Worm (Caenorhabditis elegans) whole organism, late embryonic: ENCODE data around the gene C28C12.1.

Experiments
- C08G9.2 ChIP-seq: sonication (generic microtip); optimal IDR thresholded peaks from 2 replicates; lab custom pipeline; 2016; ENCODE audit warnings: mild to moderate bottlenecking, missing genetic modification characterization, moderate library complexity, missing compliant biosample characterization
- K02D7.2 ChIP-seq: sonication (generic microtip); optimal IDR thresholded peaks from 2 replicates; lab custom pipeline; 2017; ENCODE audit warnings: mild to moderate bottlenecking, missing genetic modification characterization, missing compliant biosample characterization
- T23F11.4 ChIP-seq: fragments of 200-800 bp; sonication (Bioruptor generic); optimal IDR thresholded peaks from 2 replicates; lab custom pipeline; 2018; ENCODE audit warnings: mild to moderate bottlenecking, missing genetic modification characterization, missing compliant biosample characterization
- ahr-1 ChIP-seq: sonication (generic microtip); optimal IDR thresholded peaks from 2 replicates; lab custom pipeline; 2016; ENCODE audit warnings: missing genetic modification characterization, missing compliant biosample characterization
- ceh-14 ChIP-seq: sonication (generic microtip); optimal IDR thresholded peaks from 2 replicates; lab custom pipeline; 2016; ENCODE audit warnings: missing genotype, missing genetic modification characterization, missing compliant biosample characterization
- ceh-2 ChIP-seq: sonication (generic microtip); optimal IDR thresholded peaks from 2 replicates; lab custom pipeline; 2016; ENCODE audit warnings: missing genotype, missing genetic modification characterization, missing compliant biosample characterization
- ceh-22 ChIP-seq: sonication (generic microtip); optimal IDR thresholded peaks from 2 replicates; lab custom pipeline; 2017; ENCODE audit warnings: missing biosample characterization, missing genetic modification characterization
- ceh-31 ChIP-seq: sonication (generic microtip); optimal IDR thresholded peaks from 2 replicates; lab custom pipeline; 2016; ENCODE audit warnings: missing genetic modification characterization, missing compliant biosample characterization
- ceh-45 ChIP-seq: fragments of 200-800 bp; sonication (Bioruptor generic); IDR thresholded peaks from 2 replicates; pipeline ENCODE4 v1.3.6; 2022; ENCODE audit warnings: missing genetic modification reagents, missing genetic modification characterization, missing compliant biosample characterization
- ceh-48 ChIP-seq: sonication (generic microtip); optimal IDR thresholded peaks from 2 replicates; lab custom pipeline; 2016; ENCODE audit warnings: missing genetic modification characterization, inconsistent platforms, missing compliant biosample characterization
- ceh-6 ChIP-seq: fragments of 200-800 bp; sonication (Bioruptor generic); optimal IDR thresholded peaks from 2 replicates; lab custom pipeline; 2018; ENCODE audit warnings: mild to moderate bottlenecking, missing genetic modification characterization, missing compliant biosample characterization
- ceh-9 ChIP-seq: sonication (generic microtip); optimal IDR thresholded peaks from 2 replicates; lab custom pipeline; 2016; ENCODE audit warnings: mild to moderate bottlenecking, missing genetic modification characterization, inconsistent platforms, missing compliant biosample characterization
- dve-1 ChIP-seq: sonication (generic microtip); optimal IDR thresholded peaks from 2 replicates; lab custom pipeline; 2017; ENCODE audit warnings: antibody characterized with exemption, mild to moderate bottlenecking, missing genetic modification characterization, missing compliant biosample characterization
- elt-2 ChIP-seq: sonication (generic microtip); optimal IDR thresholded peaks from 2 replicates; lab custom pipeline; 2016; ENCODE audit warnings: missing genetic modification reagents, missing genetic modification characterization, missing compliant biosample characterization
- hlh-15 ChIP-seq: sonication (generic microtip); optimal IDR thresholded peaks from 2 replicates; lab custom pipeline; 2016; ENCODE audit warnings: missing genetic modification characterization, missing compliant biosample characterization
- hlh-30 ChIP-seq: sonication (generic microtip); optimal IDR thresholded peaks from 2 replicates; lab custom pipeline; 2017; ENCODE audit warnings: antibody characterized with exemption, missing genetic modification characterization, missing compliant biosample characterization; ENCODE audit not compliant: insufficient read depth
- npax-4 ChIP-seq: sonication (generic microtip); optimal IDR thresholded peaks from 2 replicates; lab custom pipeline; 2016; ENCODE audit warnings: missing genetic modification characterization, missing compliant biosample characterization
- pat-9 ChIP-seq: fragments of 200-800 bp; sonication (Bioruptor generic); optimal IDR thresholded peaks from 2 replicates; lab custom pipeline; 2018; ENCODE audit warnings: mild to moderate bottlenecking, missing genetic modification characterization, moderate library complexity, missing compliant biosample characterization
- pha-2 ChIP-seq: sonication (generic microtip); optimal IDR thresholded peaks from 2 replicates; lab custom pipeline; 2017; ENCODE audit warnings: mild to moderate bottlenecking, missing genetic modification characterization, missing compliant biosample characterization
- pha-4 ChIP-seq: fragments of 150-350 bp; optimal IDR thresholded peaks from 2 replicates; lab custom pipeline; 2018; ENCODE audit warnings: missing biosample characterization, missing genetic modification reagents, missing genetic modification characterization
- ref-2 ChIP-seq: sonication (generic microtip); optimal IDR thresholded peaks from 2 replicates; lab custom pipeline; 2016; ENCODE audit warnings: missing genetic modification characterization, missing compliant biosample characterization
- rnt-1 ChIP-seq: sonication (generic microtip); optimal IDR thresholded peaks from 2 replicates; lab custom pipeline; 2016; ENCODE audit warnings: missing genetic modification characterization, missing compliant biosample characterization
- sox-2 ChIP-seq: fragments of 200-800 bp; sonication (Bioruptor generic); IDR thresholded peaks from 2 replicates; pipeline ENCODE4 v1.3.6; 2022; ENCODE audit warnings: missing genetic modification reagents, missing genetic modification characterization, missing compliant biosample characterization
- sox-4 ChIP-seq: sonication (generic microtip); optimal IDR thresholded peaks from 2 replicates; lab custom pipeline; 2017; ENCODE audit warnings: mild to moderate bottlenecking, missing genetic modification characterization, inconsistent platforms, missing compliant biosample characterization
- syd-9 ChIP-seq: sonication (generic microtip); optimal IDR thresholded peaks from 2 replicates; lab custom pipeline; 2016; ENCODE audit warnings: mild to moderate bottlenecking, missing genetic modification characterization, moderate library complexity, missing compliant biosample characterization
- tbx-2 ChIP-seq: sonication (generic microtip); optimal IDR thresholded peaks from 2 replicates; lab custom pipeline; 2016; ENCODE audit warnings: missing genetic modification characterization, missing compliant biosample characterization
- unc-3 ChIP-seq, 2 experiments: fragments of 200-800 bp in 1 of 2; sonication (Bioruptor generic) in 1 of 2; sonication (generic microtip) in 1 of 2; conservative IDR thresholded peaks in 1 of 2; optimal IDR thresholded peaks in 1 of 2; 2 replicates each; pipeline versions ENCODE4 v1.3.6 to Lab custom; 2016 to 2022; ENCODE audit warnings: missing compliant biosample characterization in 2 of 2, missing genetic modification characterization in 2 of 2, missing genetic modification reagents in 1 of 2
- unc-42 ChIP-seq: sonication (generic microtip); optimal IDR thresholded peaks from 2 replicates; lab custom pipeline; 2016; ENCODE audit warnings: missing genotype, missing genetic modification characterization, missing compliant biosample characterization
- unc-55 ChIP-seq: sonication (generic microtip); optimal IDR thresholded peaks from 2 replicates; lab custom pipeline; 2017; ENCODE audit warnings: missing biosample characterization, missing genetic modification reagents, missing genetic modification characterization
- ztf-16 ChIP-seq: sonication (generic microtip); optimal IDR thresholded peaks from 2 replicates; lab custom pipeline; 2017; ENCODE audit warnings: missing genetic modification characterization, missing compliant biosample characterization

C28C12.1 gene

ce11 chrIV:8538011-8538658 lies 36.7 kb downstream of the C28C12.1 start:
- TF ChIP-seq rnt-1 (tag; lab: Kevin White, UChicago) (no peak), T23F11.4 (GFP tag; lab: Kevin White, UChicago) (no peak), pha-4 (no peak), ceh-45 (GFP tag; lab: Robert Waterston, UW) (no peak), ceh-6 (GFP tag; lab: Kevin White, UChicago) (no peak), ztf-16 (tag; lab: Kevin White, UChicago) (no peak), C08G9.2 (tag; lab: Kevin White, UChicago) (no peak), ceh-22 (tag; lab: Kevin White, UChicago) (no peak), K02D7.2 (tag; lab: Kevin White, UChicago) (no peak), ref-2 (tag; lab: Kevin White, UChicago) (no peak), unc-42 (tag; lab: Kevin White, UChicago) (no peak)

- TF ChIP-seq sox-2 (GFP tag; lab: Robert Waterston, UW) (no peak), npax-4 (tag; lab: Kevin White, UChicago) (no peak), hlh-30 (no peak), pat-9 (tag; lab: Kevin White, UChicago) (no peak), pha-2 (no peak), dve-1 (tag; lab: Kevin White, UChicago) (no peak), unc-3 (GFP tag; conservative IDR thresholded peaks at IDR 0.05; lab: Robert Waterston, UW) (no peak), unc-3 (tag; optimal IDR thresholded peaks at IDR 0.05; lab: Kevin White, UChicago) (no peak), pha-4 (no peak), ceh-2 (tag; lab: Kevin White, UChicago) (no peak), unc-55 (GFP tag; lab: Kevin White, UChicago) (no peak), ahr-1 (tag; lab: Kevin White, UChicago) (no peak), tbx-2 (tag; lab: Kevin White, UChicago) (no peak), hlh-15 (no peak), ceh-6 (GFP tag; lab: Kevin White, UChicago) (no peak), ceh-9 (no peak), C08G9.2 (tag; lab: Kevin White, UChicago) (no peak), syd-9 (tag; lab: Kevin White, UChicago) (no peak), ceh-14 (no peak), ceh-31 (no peak)
Observed at ce11 chrIV:8538659-8539173, 37.2 kb downstream of the C28C12.1 start, which contains the start of gene hyl-1. Gene hyl-1, plus strand, starts transcription at chrIV:8539123.

- TF ChIP-seq ceh-6 (GFP tag; lab: Kevin White, UChicago), result no peak
Observed at ce11 chrIV:8539645-8540044, 38.2 kb downstream of the C28C12.1 start.

DNA sequence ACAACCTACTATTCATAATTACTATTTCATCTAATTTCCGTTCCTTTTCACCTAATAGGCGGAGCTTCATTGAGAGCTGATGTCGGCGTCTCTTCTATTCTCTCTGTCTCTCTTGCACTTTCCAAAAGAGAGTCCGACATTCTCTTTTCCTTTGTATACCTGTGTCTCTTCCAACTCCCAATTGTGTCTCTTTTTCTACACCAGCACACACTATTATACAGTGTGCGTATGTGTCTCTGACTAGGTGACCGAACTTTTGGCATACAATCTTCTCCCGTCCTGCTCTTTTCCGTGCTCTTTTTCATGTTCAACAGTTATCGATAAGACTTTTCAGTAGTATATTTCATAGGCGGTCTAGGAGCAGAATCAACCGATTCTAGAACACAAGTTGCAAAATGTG lies 38.8 kb downstream of the C28C12.1 start:
- TF ChIP-seq elt-2 (peak; percentile 4), sox-4 (no peak)

DNA sequence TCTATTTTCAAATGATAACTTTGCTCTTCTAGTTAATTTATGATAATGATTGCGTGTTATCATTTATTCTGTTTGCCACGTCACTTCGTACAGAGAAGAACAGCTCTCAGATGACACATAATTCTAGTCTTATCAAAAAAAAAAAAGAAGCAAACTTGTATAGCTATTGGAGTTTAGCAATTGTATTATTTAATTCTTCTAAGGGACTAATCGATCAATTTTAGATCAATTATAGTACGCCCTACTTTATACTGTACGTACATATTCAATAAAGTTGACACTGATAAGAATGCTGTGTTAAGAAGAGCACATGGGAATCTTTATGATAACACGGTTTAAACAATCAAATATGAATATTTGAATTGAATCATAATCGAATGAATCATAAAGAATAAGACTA lies 40.8 kb downstream of the C28C12.1 start:
- TF ChIP-seq elt-2, result peak; percentile 89
- no peak for TF ChIP-seq ceh-48 (tag; lab: Kevin White, UChicago)
